Worm (Caenorhabditis elegans) whole organism, late embryonic: ENCODE measurements around the gene F46G11.4.

Experiments used
- ahr-1 ChIP-seq: sonication (generic microtip); optimal IDR thresholded peaks from 2 replicates; lab custom pipeline; 2016; ENCODE audit warnings: missing genetic modification characterization, missing compliant biosample characterization
- ama-1 ChIP-seq: fragments of 150-350 bp; optimal IDR thresholded peaks from 2 replicates; lab custom pipeline; 2014
- ceh-2 ChIP-seq: sonication (generic microtip); optimal IDR thresholded peaks from 2 replicates; lab custom pipeline; 2016; ENCODE audit warnings: missing genotype, missing genetic modification characterization, missing compliant biosample characterization
- ets-4 ChIP-seq: sonication (generic microtip); optimal IDR thresholded peaks from 2 replicates; lab custom pipeline; 2016; ENCODE audit warnings: missing genetic modification characterization, missing compliant biosample characterization
- fax-1 ChIP-seq: sonication (generic microtip); optimal IDR thresholded peaks from 2 replicates; lab custom pipeline; 2016; ENCODE audit warnings: missing genotype, missing genetic modification characterization, missing compliant biosample characterization
- hlh-15 ChIP-seq: sonication (generic microtip); optimal IDR thresholded peaks from 2 replicates; lab custom pipeline; 2016; ENCODE audit warnings: missing genetic modification characterization, missing compliant biosample characterization
- lin-11 ChIP-seq: fragments of 200-800 bp; sonication (Bioruptor generic); optimal IDR thresholded peaks from 2 replicates; lab custom pipeline; 2018; ENCODE audit warnings: mild to moderate bottlenecking, missing genetic modification characterization, missing compliant biosample characterization
- nhr-11 ChIP-seq: fragments of 150-350 bp; optimal IDR thresholded peaks from 2 replicates; lab custom pipeline; 2014; ENCODE audit warnings: missing biosample characterization, missing genetic modification characterization
- npax-4 ChIP-seq: sonication (generic microtip); optimal IDR thresholded peaks from 2 replicates; lab custom pipeline; 2016; ENCODE audit warnings: missing genetic modification characterization, missing compliant biosample characterization
- pha-4 ChIP-seq: fragments of 150-350 bp; optimal IDR thresholded peaks from 2 replicates; lab custom pipeline; 2018; ENCODE audit warnings: missing biosample characterization, missing genetic modification reagents, missing genetic modification characterization
- pqm-1 ChIP-seq: sonication (generic microtip); optimal IDR thresholded peaks from 2 replicates; lab custom pipeline; 2016; ENCODE audit warnings: missing genetic modification characterization, missing compliant biosample characterization
- sox-4 ChIP-seq: sonication (generic microtip); optimal IDR thresholded peaks from 2 replicates; lab custom pipeline; 2017; ENCODE audit warnings: mild to moderate bottlenecking, missing genetic modification characterization, inconsistent platforms, missing compliant biosample characterization
- tbx-7 ChIP-seq: sonication (generic microtip); optimal IDR thresholded peaks from 2 replicates; lab custom pipeline; 2016; ENCODE audit warnings: missing genotype, missing genetic modification characterization, missing compliant biosample characterization
- unc-86 ChIP-seq: sonication (generic microtip); optimal IDR thresholded peaks from 2 replicates; lab custom pipeline; 2016; ENCODE audit warnings: missing genetic modification characterization, missing compliant biosample characterization

DNA sequence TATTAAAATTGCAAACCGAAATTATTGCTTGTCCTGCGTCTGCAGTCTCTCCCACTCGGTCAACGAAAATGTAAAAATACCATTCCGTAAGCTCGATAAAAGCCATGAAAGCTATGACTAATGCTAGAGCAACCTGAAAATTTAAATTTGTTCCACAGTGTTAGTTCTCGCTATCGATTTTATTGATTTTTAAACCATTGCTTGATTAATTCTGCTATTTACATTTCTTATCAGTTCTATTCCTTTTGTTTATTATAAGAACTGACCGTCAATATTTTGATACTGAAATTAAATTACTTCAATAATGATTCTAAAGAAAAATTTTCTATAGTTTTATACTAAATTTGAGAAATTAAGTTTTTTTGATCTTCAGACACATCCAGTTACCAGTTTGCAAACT lies 40.6 kb upstream of the F46G11.4 start:
- no peak for TF ChIP-seq unc-86 (tag; lab: Kevin White, UChicago)
- TF ChIP-seq ama-1 (lab: Kevin White, UChicago), result no peak
- TF ChIP-seq lin-11, result no peak
- no peak for TF ChIP-seq nhr-11
- TF ChIP-seq sox-4 (tag; lab: Kevin White, UChicago), result no peak
- TF ChIP-seq ahr-1, result no peak
- TF ChIP-seq hlh-15, result no peak
- TF ChIP-seq ceh-2 (tag; lab: Kevin White, UChicago), result no peak
- no peak for TF ChIP-seq pqm-1 (tag; lab: Kevin White, UChicago)
- TF ChIP-seq pha-4, result no peak
- TF ChIP-seq npax-4, result no peak
- no peak for TF ChIP-seq ets-4 (tag; lab: Kevin White, UChicago)
- TF ChIP-seq tbx-7, result no peak
- TF ChIP-seq fax-1 (tag; lab: Kevin White, UChicago), result no peak
